Fruit fly (Drosophila melanogaster): ENCODE results near the gene Fpgs1.

DNA sequence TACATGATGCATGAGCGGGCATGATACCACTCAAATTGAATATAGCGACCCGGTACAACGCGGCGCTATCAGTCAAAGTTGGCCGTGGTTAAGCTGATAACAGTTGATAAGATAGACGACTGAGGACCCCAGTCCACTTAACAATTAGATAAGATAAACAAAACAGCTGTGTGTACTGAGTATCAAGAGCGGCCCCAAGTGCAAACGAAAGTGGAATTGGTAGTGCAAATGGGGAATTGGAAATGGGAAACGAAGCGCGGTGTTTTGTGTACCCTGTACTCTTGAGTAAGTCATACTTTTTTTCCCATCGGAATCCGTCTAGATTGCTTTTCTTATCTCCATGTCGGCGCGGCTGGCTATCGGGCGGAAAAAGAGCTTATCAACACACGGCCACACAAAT lies 33.9 kb upstream of the Fpgs1 start:
- TF ChIP-seq CG5204 (GFP tag; optimal IDR thresholded peaks at IDR 0.05): no peak
- no peak for TF ChIP-seq ovo (GFP tag; optimal IDR thresholded peaks at IDR 0.05)
- TF ChIP-seq CG1620 (GFP tag; optimal IDR thresholded peaks at IDR 0.05): no peak
- peak; percentile 0 for TF ChIP-seq CG14711 (tag; optimal IDR thresholded peaks at IDR 0.05)
- TF ChIP-seq kay (GFP tag; ENCODE audit: borderline replicate concordance): peak; percentile 57
- TF ChIP-seq Mnt (GFP tag; optimal IDR thresholded peaks at IDR 0.05): peak; percentile 48
- TF ChIP-seq Crg-1 (GFP tag; optimal IDR thresholded peaks at IDR 0.05): peak; percentile 21
- TF ChIP-seq CG7045 (GFP tag; optimal IDR thresholded peaks at IDR 0.05): no peak
- no peak for TF ChIP-seq Clk (GFP tag; optimal IDR thresholded peaks at IDR 0.05)
- TF ChIP-seq Hr96 (GFP tag; optimal IDR thresholded peaks at IDR 0.05): no peak
- no peak for TF ChIP-seq CG12768 (GFP tag; optimal IDR thresholded peaks at IDR 0.05)

Measured in whole organism, adult.